Worm (Caenorhabditis elegans) whole organism, L2 larva: ENCODE measurements around the gene tsen-34.

Source experiments
- dmd-4 ChIP-seq: sonication (generic microtip); optimal IDR thresholded peaks from 2 replicates; lab custom pipeline; 2017; ENCODE audit warnings: missing biosample characterization, missing genetic modification characterization
- lin-11 ChIP-seq: fragments of 150-350 bp; sonication (generic microtip); optimal IDR thresholded peaks from 2 replicates; lab custom pipeline; 2014; ENCODE audit warnings: missing biosample characterization, missing genetic modification characterization, inconsistent platforms, mixed read lengths
- zag-1 ChIP-seq: fragments of 150-350 bp; optimal IDR thresholded peaks from 2 replicates; lab custom pipeline; 2014; ENCODE audit warnings: missing biosample characterization, missing genetic modification characterization

ce11 chrIV:4204275-4204674, 26.0 kb downstream of the tsen-34 start, which contains the start of gene pax-2:
- no peak for TF ChIP-seq zag-1 (tag; lab: Kevin White, UChicago)
- no peak for TF ChIP-seq lin-11
- no peak for TF ChIP-seq dmd-4 (tag; lab: Kevin White, UChicago)
